Worm (Caenorhabditis elegans) whole organism, L2 larva: Measurements from ENCODE around the gene ntr-2.

ENCODE experiments used
- fos-1 ChIP-seq: fragments of 150-350 bp; optimal IDR thresholded peaks from 2 replicates; lab custom pipeline; 2014; ENCODE audit warnings: missing biosample characterization, missing genetic modification characterization
- sma-9 ChIP-seq, 2 experiments: fragments of 150-350 bp in 1 of 2; sonication (generic microtip) in 1 of 2; optimal IDR thresholded peaks; 2 replicates each; lab custom pipeline; 2014 to 2016; ENCODE audit warnings: missing genetic modification characterization in 2 of 2, mild to moderate bottlenecking in 1 of 2, missing biosample characterization in 1 of 2, missing compliant biosample characterization in 1 of 2, missing genetic modification reagents in 1 of 2, moderate library complexity in 1 of 2

ce11 chrX:14897192-14897591, 31.6 kb downstream of the ntr-2 start:
- TF ChIP-seq sma-9 (GFP tag; optimal IDR thresholded peaks at IDR 0.05; lab: Kevin White, UChicago) (no peak), sma-9 (tag; optimal IDR thresholded peaks at IDR 0.05; lab: Kevin White, UChicago) (no peak), fos-1 (tag; lab: Kevin White, UChicago) (no peak)
